Fruit fly (Drosophila melanogaster) whole organism, embryonic: ENCODE results near the gene Sfp78E.

Experiments
- Aef1 ChIP-seq: fragments of 200-800 bp; sonication (Bioruptor generic); IDR thresholded peaks from 3 replicates; pipeline ENCODE4 v1.3.6; 2022; ENCODE audit warnings: missing biosample characterization, missing genetic modification characterization
- B-H2 ChIP-seq: fragments of 200-800 bp; sonication (Bioruptor generic); optimal IDR thresholded peaks from 2 replicates; lab custom pipeline; 2018; ENCODE audit warnings: missing biosample characterization, mild to moderate bottlenecking, missing genetic modification characterization
- CG10431 ChIP-seq: fragments of 200-800 bp; sonication (Bioruptor generic); optimal IDR thresholded peaks from 3 replicates; lab custom pipeline; 2018; ENCODE audit warnings: missing biosample characterization, mild to moderate bottlenecking, missing genetic modification characterization
- CG11560 ChIP-seq: fragments of 200-800 bp; sonication (Bioruptor generic); IDR thresholded peaks from 3 replicates; pipeline ENCODE4 v1.3.6; 2022; ENCODE audit warnings: missing biosample characterization, missing genetic modification characterization
- CG14014 ChIP-seq: fragments of 200-800 bp; sonication (Bioruptor generic); IDR thresholded peaks from 2 replicates; pipeline ENCODE4 v1.3.6; 2022; ENCODE audit warnings: missing biosample characterization, missing genetic modification characterization
- CG16813 ChIP-seq: fragments of 200-800 bp; sonication (Bioruptor generic); IDR thresholded peaks from 3 replicates; pipeline ENCODE4 v1.3.6; 2022; ENCODE audit warnings: missing biosample characterization, missing genetic modification characterization; ENCODE audit not compliant: partially characterized antibody
- CG17612 ChIP-seq: fragments of 200-800 bp; sonication (Bioruptor generic); IDR thresholded peaks from 2 replicates; pipeline ENCODE4 v1.3.6; 2022; ENCODE audit warnings: missing biosample characterization, missing genetic modification characterization
- CG2116 ChIP-seq: fragments of 200-800 bp; sonication (Bioruptor generic); optimal IDR thresholded peaks from 3 replicates; lab custom pipeline; 2018; ENCODE audit warnings: missing biosample characterization, mild to moderate bottlenecking, missing genetic modification characterization
- CG3281 ChIP-seq: fragments of 200-800 bp; sonication (Bioruptor generic); optimal IDR thresholded peaks from 3 replicates; lab custom pipeline; 2017; ENCODE audit warnings: missing biosample characterization, mild to moderate bottlenecking, missing genetic modification characterization
- CG34376 ChIP-seq: fragments of 200-800 bp; sonication (Bioruptor generic); optimal IDR thresholded peaks from 2 replicates; lab custom pipeline; 2018; ENCODE audit warnings: missing biosample characterization, mild to moderate bottlenecking, missing genetic modification characterization
- CG34422 ChIP-seq: fragments of 200-800 bp; sonication (Bioruptor generic); IDR thresholded peaks from 3 replicates; pipeline ENCODE4 v1.3.6; 2022; ENCODE audit warnings: missing biosample characterization, missing genetic modification characterization
- CG5953 ChIP-seq: fragments of 200-800 bp; sonication (Bioruptor generic); IDR thresholded peaks from 2 replicates; pipeline ENCODE4 v1.3.6; 2022; ENCODE audit warnings: missing biosample characterization, missing genetic modification characterization
- CG6854 ChIP-seq: fragments of 200-800 bp; sonication (Bioruptor generic); optimal IDR thresholded peaks from 3 replicates; lab custom pipeline; 2017; ENCODE audit warnings: missing biosample characterization, mild to moderate bottlenecking, missing genetic modification characterization
- CG7556 ChIP-seq: fragments of 200-800 bp; sonication (Bioruptor generic); optimal IDR thresholded peaks from 2 replicates; lab custom pipeline; 2017; ENCODE audit warnings: missing biosample characterization, mild to moderate bottlenecking, missing genetic modification characterization
- CG8290 ChIP-seq, 3 experiments: fragments of 200-800 bp; sonication (Bioruptor generic); optimal IDR thresholded peaks; 2 replicates each; lab custom pipeline; 2016 to 2019; ENCODE audit warnings: missing biosample characterization in 3 of 3, missing genetic modification characterization in 3 of 3, mild to moderate bottlenecking in 2 of 3, moderate library complexity in 1 of 3
- Chrac-16 ChIP-seq: fragments of 200-800 bp; sonication (Bioruptor generic); optimal IDR thresholded peaks from 3 replicates; lab custom pipeline; 2016; ENCODE audit warnings: missing biosample characterization, missing genetic modification characterization
- CoRest ChIP-seq: fragments of 200-800 bp; sonication (Bioruptor generic); optimal IDR thresholded peaks from 3 replicates; lab custom pipeline; 2018; ENCODE audit warnings: missing biosample characterization, mild to moderate bottlenecking, missing genetic modification characterization, moderate library complexity
- Dad ChIP-seq: fragments of 200-800 bp; sonication (Bioruptor generic); optimal IDR thresholded peaks from 3 replicates; lab custom pipeline; 2016; ENCODE audit warnings: missing biosample characterization, missing genetic modification characterization
- ERR ChIP-seq: fragments of 200-800 bp; sonication (Bioruptor generic); optimal IDR thresholded peaks from 2 replicates; lab custom pipeline; 2016; ENCODE audit warnings: missing biosample characterization, missing genetic modification characterization
- Eip74EF ChIP-seq, 2 experiments: fragments of 200-800 bp in 1 of 2; fragments of >200 bp in 1 of 2; sonication (Bioruptor generic) in 1 of 2; optimal IDR thresholded peaks; 2 replicates each; lab custom pipeline; 2017 to 2019; ENCODE audit warnings: missing biosample characterization in 2 of 2, missing genetic modification characterization in 2 of 2, mild to moderate bottlenecking in 1 of 2, moderate library complexity in 1 of 2
- Gug ChIP-seq: fragments of 200-800 bp; sonication (Bioruptor generic); IDR thresholded peaks from 4 replicates; pipeline ENCODE4 v1.3.6; 2022; ENCODE audit warnings: missing biosample characterization, missing genetic modification characterization
- Max ChIP-seq: fragments of 200-800 bp; sonication (Bioruptor generic); optimal IDR thresholded peaks from 2 replicates; lab custom pipeline; 2016; ENCODE audit warnings: missing biosample characterization, mild to moderate bottlenecking, missing genetic modification characterization
- Meics ChIP-seq: fragments of 200-800 bp; sonication (Bioruptor generic); optimal IDR thresholded peaks from 2 replicates; lab custom pipeline; 2017; ENCODE audit warnings: missing biosample characterization, mild to moderate bottlenecking, missing genetic modification characterization
- Nf-YC ChIP-seq: fragments of 200-800 bp; optimal IDR thresholded peaks from 3 replicates; lab custom pipeline; 2019; ENCODE audit warnings: missing biosample characterization, mild to moderate bottlenecking, missing genetic modification characterization, moderate library complexity
- Poxn ChIP-seq: fragments of 200-800 bp; sonication (Bioruptor generic); IDR thresholded peaks from 2 replicates; pipeline ENCODE4 v1.3.6; 2022; ENCODE audit warnings: missing biosample characterization, missing genetic modification characterization
- Ptx1 ChIP-seq: fragments of 200-800 bp; sonication (Bioruptor generic); IDR thresholded peaks from 2 replicates; pipeline ENCODE4 v1.3.6; 2022; ENCODE audit warnings: missing biosample characterization, missing genetic modification characterization
- Rfx ChIP-seq: fragments of 200-800 bp; sonication (Bioruptor generic); IDR thresholded peaks from 2 replicates; pipeline ENCODE4 v1.3.6; 2022; ENCODE audit warnings: missing biosample characterization, missing genetic modification characterization
- corto ChIP-seq: fragments of 200-800 bp; sonication (Bioruptor generic); optimal IDR thresholded peaks from 2 replicates; lab custom pipeline; 2016; ENCODE audit warnings: missing biosample characterization, mild to moderate bottlenecking, missing genetic modification characterization, moderate library complexity
- croc ChIP-seq: fragments of 200-800 bp; sonication (Bioruptor generic); conservative IDR thresholded peaks from 3 replicates; pipeline ENCODE4 v1.3.6; 2022; ENCODE audit warnings: missing biosample characterization, missing genetic modification characterization
- cwo ChIP-seq: fragments of 200-800 bp; sonication (Bioruptor generic); optimal IDR thresholded peaks from 3 replicates; lab custom pipeline; 2017; ENCODE audit warnings: missing biosample characterization, missing genetic modification characterization, mild to moderate bottlenecking, moderate library complexity, missing genetic modification reagents
- dmrt99B ChIP-seq: fragments of 200-800 bp; sonication (Bioruptor generic); optimal IDR thresholded peaks from 2 replicates; lab custom pipeline; 2018; ENCODE audit warnings: missing biosample characterization, mild to moderate bottlenecking, missing genetic modification characterization, moderate library complexity
- emc ChIP-seq: fragments of 200-800 bp; sonication (Bioruptor generic); optimal IDR thresholded peaks from 2 replicates; lab custom pipeline; 2016; ENCODE audit warnings: missing biosample characterization, missing genetic modification characterization
- exex ChIP-seq: fragments of 200-800 bp; sonication (Bioruptor generic); optimal IDR thresholded peaks from 4 replicates; lab custom pipeline; 2018; ENCODE audit warnings: missing biosample characterization, mild to moderate bottlenecking, missing genetic modification characterization, moderate library complexity
- fu2 ChIP-seq: fragments of 200-800 bp; sonication (Bioruptor generic); optimal IDR thresholded peaks from 2 replicates; lab custom pipeline; 2016; ENCODE audit warnings: missing biosample characterization, missing genetic modification characterization
- grn ChIP-seq: fragments of 200-800 bp; sonication (Bioruptor generic); optimal IDR thresholded peaks from 3 replicates; lab custom pipeline; 2017; ENCODE audit warnings: missing biosample characterization, missing genetic modification characterization
- hkb ChIP-seq, 2 experiments: fragments of 200-800 bp in 1 of 2; fragments of >200 bp in 1 of 2; sonication (Bioruptor generic) in 1 of 2; IDR thresholded peaks in 1 of 2; optimal IDR thresholded peaks in 1 of 2; 2 replicates each; pipeline versions ENCODE4 v1.3.6 to Lab custom; 2017 to 2022; ENCODE audit warnings: missing biosample characterization in 1 of 2, missing genetic modification characterization in 1 of 2
- lmd ChIP-seq: fragments of 200-800 bp; sonication (Bioruptor generic); IDR thresholded peaks from 2 replicates; pipeline ENCODE4 v1.3.6; 2022; ENCODE audit warnings: missing biosample characterization, missing genetic modification characterization
- mirr ChIP-seq: fragments of 200-800 bp; sonication (Bioruptor generic); optimal IDR thresholded peaks from 3 replicates; lab custom pipeline; 2018; ENCODE audit warnings: missing biosample characterization, mild to moderate bottlenecking, missing genetic modification characterization
- odd ChIP-seq: fragments of 200-800 bp; sonication (Bioruptor generic); optimal IDR thresholded peaks from 2 replicates; lab custom pipeline; 2017; ENCODE audit warnings: missing biosample characterization, mild to moderate bottlenecking, missing genetic modification characterization
- org-1 ChIP-seq: fragments of 200-800 bp; sonication (Bioruptor generic); optimal IDR thresholded peaks from 2 replicates; lab custom pipeline; 2017; ENCODE audit warnings: missing biosample characterization, missing genetic modification characterization
- sc ChIP-seq, 3 experiments: fragments of >200 bp in 2 of 3; fragments of 200-800 bp in 1 of 3; sonication (Bioruptor generic) in 1 of 3; optimal IDR thresholded peaks; 2 replicates in 2 of 3; 3 replicates in 1 of 3; lab custom pipeline; 2017; ENCODE audit warnings: mild to moderate bottlenecking in 1 of 3, missing biosample characterization in 1 of 3, missing genetic modification characterization in 1 of 3, missing genetic modification reagents in 1 of 3
- sd ChIP-seq: fragments of 200-800 bp; sonication (Bioruptor generic); optimal IDR thresholded peaks from 3 replicates; lab custom pipeline; 2018; ENCODE audit warnings: missing biosample characterization, mild to moderate bottlenecking, missing genetic modification characterization, moderate library complexity
- sens ChIP-seq: fragments of 200-800 bp; sonication (Bioruptor generic); peaks from one replicate; lab custom pipeline; 2016; ENCODE audit warnings: missing biosample characterization, missing genetic modification characterization
- shn ChIP-seq: fragments of 200-800 bp; sonication (Bioruptor generic); optimal IDR thresholded peaks from 3 replicates; lab custom pipeline; 2016; ENCODE audit warnings: missing biosample characterization, missing genetic modification characterization
- sima ChIP-seq: fragments of 200-800 bp; sonication (Bioruptor generic); optimal IDR thresholded peaks from 2 replicates; lab custom pipeline; 2016; ENCODE audit warnings: missing biosample characterization, missing genetic modification characterization
- tin ChIP-seq: fragments of 200-800 bp; sonication (Bioruptor generic); optimal IDR thresholded peaks from 3 replicates; lab custom pipeline; 2016; ENCODE audit warnings: missing biosample characterization, missing genetic modification characterization

The Sfp78E gene

dm6 chr3L:21640815-21641214, 43.0 kb downstream of the Sfp78E start, which contains the start of gene Atox1 (continued):
- TF ChIP-seq Chrac-16 (peak; percentile 10), CG16813 (GFP tag; lab: Robert Waterston, UW) (no peak), Gug (GFP tag; lab: Robert Waterston, UW) (peak; percentile 31; the same call in 1 of the 4 replicates), CG3281 (no peak), croc (GFP tag; lab: Robert Waterston, UW) (no peak), Eip74EF (GFP tag; optimal IDR thresholded peaks at IDR 0.05; lab: Kevin White, UChicago) (no peak), CG10431 (GFP tag; lab: Kevin White, UChicago) (no peak), emc (GFP tag; lab: Kevin White, UChicago) (no peak), CG2116 (GFP tag; lab: Kevin White, UChicago) (peak; percentile 62), corto (GFP tag; lab: Kevin White, UChicago) (no peak), CG8290 (GFP tag; optimal IDR thresholded peaks at IDR 0.05; lab: Kevin White, UChicago) (peak; percentile 27), CG8290 (tag; optimal IDR thresholded peaks at IDR 0.05; lab: Kevin White, UChicago) (peak in 1 of 2 experiments; percentile 86), org-1 (GFP tag; lab: Kevin White, UChicago) (no peak)
- TF ChIP-seq, all 482 proteins: peak for 180

dm6 chr3L:21639059-21639458, 44.8 kb downstream of the Sfp78E start, which contains the start of gene CG32445:
CG32445 (plus strand) TSS chr3L:21639359.
- TF ChIP-seq CG34376 (GFP tag; lab: Kevin White, UChicago) (no peak), shn (GFP tag; lab: Kevin White, UChicago) (no peak), Dad (no peak), grn (GFP tag; lab: Kevin White, UChicago) (no peak), tin (GFP tag; lab: Kevin White, UChicago) (no peak), sc (optimal IDR thresholded peaks at IDR 0.05; lab: Kevin White, UChicago) (no peak), sc (GFP tag; optimal IDR thresholded peaks at IDR 0.05; lab: Kevin White, UChicago) (no peak), exex (tag; lab: Kevin White, UChicago) (no peak)

dm6 chr3L:21636265-21636993, 47.4 kb downstream of the Sfp78E start, which contains the start of gene CG32444:
CG32444 (plus strand) TSS chr3L:21636947.
- no peak for TF ChIP-seq CG7556 (GFP tag; lab: Kevin White, UChicago)
- TF ChIP-seq lmd (GFP tag; lab: Robert Waterston, UW) = no peak
- TF ChIP-seq dmrt99B (tag; lab: Kevin White, UChicago) = no peak
- no peak for TF ChIP-seq CG14014 (GFP tag; lab: Robert Waterston, UW)
- no peak for TF ChIP-seq sima (GFP tag; lab: Kevin White, UChicago)
- no peak for TF ChIP-seq CG11560
- TF ChIP-seq fu2 = no peak
- TF ChIP-seq CG17612 (GFP tag; lab: Robert Waterston, UW) = no peak
- no peak for TF ChIP-seq Ptx1 (GFP tag; lab: Robert Waterston, UW)
- peak; percentile 94 for TF ChIP-seq exex (tag; lab: Kevin White, UChicago)
- no peak for TF ChIP-seq odd (GFP tag; lab: Kevin White, UChicago)
- peak; percentile 61 for TF ChIP-seq Meics (GFP tag; lab: Kevin White, UChicago)
- no peak for TF ChIP-seq CG5953 (GFP tag; lab: Robert Waterston, UW)
- peak; percentile 87 for TF ChIP-seq sd
- TF ChIP-seq mirr = peak; percentile 21
- no peak for TF ChIP-seq CoRest (tag; lab: Kevin White, UChicago)
- no peak for TF ChIP-seq Max (GFP tag; lab: Kevin White, UChicago)
- peak; percentile 74 for TF ChIP-seq ERR (GFP tag; lab: Kevin White, UChicago)
- no peak for TF ChIP-seq Rfx (GFP tag; lab: Robert Waterston, UW)
- TF ChIP-seq CG34422 (GFP tag; lab: Robert Waterston, UW) = no peak
- TF ChIP-seq sens (GFP tag; lab: Kevin White, UChicago) = peak; percentile 63
- no peak for TF ChIP-seq Aef1 (GFP tag; lab: Robert Waterston, UW)
- 0 out of 2 replicates have a peak, but pooled peaks have one; percentile 4 for TF ChIP-seq Poxn
- TF ChIP-seq cwo (GFP tag; lab: Kevin White, UChicago) = peak; percentile 11
- TF ChIP-seq B-H2 (GFP tag; lab: Kevin White, UChicago) = no peak
- TF ChIP-seq Nf-YC = no peak
- TF ChIP-seq hkb (optimal IDR thresholded peaks at IDR 0.05; lab: Kevin White, UChicago) = no peak
- TF ChIP-seq hkb (GFP tag; IDR thresholded peaks at IDR 0.05; lab: Robert Waterston, UW) = no peak
- TF ChIP-seq CG6854 (GFP tag; lab: Kevin White, UChicago) = no peak
